Worm (Caenorhabditis elegans) whole organism, L4/young adult: ENCODE results near the gene Y113G7A.22.

ENCODE experiments used
- W03F9.2 ChIP-seq: fragments of 150-350 bp; optimal IDR thresholded peaks from 2 replicates; lab custom pipeline; 2014; ENCODE audit warnings: missing biosample characterization, missing genetic modification characterization
- dao-5 ChIP-seq: sonication (generic microtip); optimal IDR thresholded peaks from 2 replicates; lab custom pipeline; 2016; ENCODE audit warnings: missing genotype, missing genetic modification characterization, moderate library complexity, missing compliant biosample characterization
- him-1 ChIP-seq: sonication (generic microtip); optimal IDR thresholded peaks from 2 replicates; lab custom pipeline; 2016; ENCODE audit warnings: missing genotype, missing genetic modification reagents, missing genetic modification characterization, missing compliant biosample characterization

Y113G7A.22 gene

DNA sequence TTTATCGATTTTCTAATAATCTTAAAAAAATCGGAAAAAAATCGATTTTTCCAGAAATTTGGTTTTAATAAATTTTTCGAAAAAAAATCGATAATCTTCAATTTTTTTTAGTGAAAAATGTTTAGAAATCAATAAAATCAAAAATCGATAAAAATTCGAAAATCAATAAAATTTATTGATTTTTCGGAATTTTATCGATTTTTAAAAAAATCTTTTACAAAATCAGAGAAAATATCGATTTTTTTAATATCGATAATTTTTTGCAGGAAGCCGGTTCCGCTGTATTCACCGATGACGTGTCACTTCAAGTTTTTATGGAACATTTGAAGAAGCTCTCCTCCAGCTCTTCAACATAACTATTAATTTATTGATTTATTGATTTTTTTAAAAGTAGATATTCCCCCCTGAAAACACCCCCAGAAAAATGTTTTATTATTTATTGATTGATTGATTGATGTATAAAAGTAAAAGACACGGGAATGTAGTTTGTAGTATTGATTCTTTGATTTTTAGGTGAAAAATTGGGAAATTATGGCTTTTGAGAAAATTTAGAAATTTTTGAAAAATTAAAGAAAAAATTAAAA lies 29.8 kb downstream of the Y113G7A.22 start:
- TF ChIP-seq W03F9.2 (tag; lab: Kevin White, UChicago) (no peak), him-1 (tag; lab: Kevin White, UChicago) (no peak), dao-5 (no peak)

DNA sequence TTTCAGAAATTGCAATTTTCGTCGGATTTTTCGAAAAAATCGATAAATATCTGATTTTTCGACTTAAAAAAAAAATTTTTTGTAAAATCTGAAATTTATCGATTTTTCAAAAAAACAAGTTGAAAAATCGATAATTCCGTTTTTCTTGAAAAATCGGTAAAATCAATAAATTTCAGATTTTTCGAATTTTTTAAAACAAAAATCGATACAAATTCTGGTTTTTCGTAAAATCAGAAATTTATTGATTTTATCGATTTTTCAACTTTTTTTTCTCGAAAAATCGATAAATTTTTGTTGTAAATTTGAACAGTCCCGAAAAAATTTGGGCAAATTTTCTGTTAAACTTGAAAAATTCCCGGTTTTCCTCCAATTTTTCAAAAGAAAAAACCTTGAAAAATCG lies 30.7 kb downstream of the Y113G7A.22 start:
- TF ChIP-seq him-1 (tag; lab: Kevin White, UChicago): no peak
- no peak for TF ChIP-seq W03F9.2 (tag; lab: Kevin White, UChicago)
- TF ChIP-seq dao-5: no peak

DNA sequence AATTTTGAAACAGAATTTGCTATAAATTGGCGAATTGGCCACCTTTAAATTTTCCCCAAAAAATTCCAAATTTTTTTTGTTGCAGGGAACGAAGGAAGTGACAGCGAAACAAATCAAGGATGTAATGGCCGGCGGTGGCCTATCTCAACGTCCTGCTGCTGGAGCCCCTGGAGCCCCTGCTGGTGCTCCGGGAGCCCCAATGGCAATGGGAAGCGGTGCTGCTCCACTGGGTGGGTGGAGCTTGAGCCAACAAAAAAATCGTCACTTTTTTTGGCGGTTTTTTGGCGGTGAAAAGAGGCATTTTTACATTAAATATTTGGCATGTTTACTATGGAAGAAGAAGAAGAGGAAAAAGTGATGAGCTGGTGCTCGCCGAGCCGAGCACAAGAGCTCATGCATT lies 38.0 kb downstream of the Y113G7A.22 start:
- no peak for TF ChIP-seq him-1 (tag; lab: Kevin White, UChicago)
- no peak for TF ChIP-seq dao-5
- no peak for TF ChIP-seq W03F9.2 (tag; lab: Kevin White, UChicago)

DNA sequence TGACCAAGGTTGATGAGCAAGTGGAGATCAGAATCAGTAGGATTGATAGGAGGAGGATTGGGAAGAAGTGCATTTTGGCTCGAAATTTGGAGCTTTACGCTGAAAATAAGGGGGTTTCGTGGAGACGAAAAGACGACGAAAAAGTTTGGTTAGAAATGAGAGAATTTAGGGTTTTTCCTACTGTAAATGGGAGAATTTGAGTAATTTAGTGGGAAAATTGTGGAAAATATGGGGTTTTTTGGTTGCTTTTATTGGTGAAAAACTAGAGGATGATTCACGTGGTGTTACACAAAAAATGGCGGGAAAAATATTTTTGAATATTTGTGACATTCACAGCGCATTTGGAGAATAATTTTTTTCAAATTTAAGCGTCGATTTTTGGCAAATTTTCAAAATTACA lies 40.2 kb downstream of the Y113G7A.22 start, which contains the start of gene nlp-69:
nlp-69 (minus strand) TSS at position 101 of the 400 bp plus-strand sequence.
- TF ChIP-seq him-1 (tag; lab: Kevin White, UChicago) (no peak), W03F9.2 (tag; lab: Kevin White, UChicago) (no peak), dao-5 (no peak)

DNA sequence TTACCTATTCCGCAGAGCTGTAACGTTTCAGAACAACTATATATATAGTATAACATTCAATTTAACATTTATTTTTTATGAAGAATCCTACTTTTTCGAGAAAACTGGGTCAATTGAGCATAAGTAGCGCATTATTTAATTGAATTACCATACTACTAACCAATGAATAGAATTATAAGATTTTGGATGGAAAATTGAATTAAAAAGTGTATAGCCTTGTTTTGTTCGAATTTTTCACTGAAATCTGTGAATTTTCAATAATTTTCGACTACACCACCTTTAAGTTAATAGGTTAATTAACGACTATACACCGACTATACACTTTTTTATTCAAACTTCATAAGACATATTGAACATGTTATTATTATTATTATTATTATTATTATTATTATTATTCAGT lies 41.2 kb downstream of the Y113G7A.22 start:
- TF ChIP-seq W03F9.2 (tag; lab: Kevin White, UChicago): no peak
- TF ChIP-seq dao-5: no peak
- TF ChIP-seq him-1 (tag; lab: Kevin White, UChicago): no peak

DNA sequence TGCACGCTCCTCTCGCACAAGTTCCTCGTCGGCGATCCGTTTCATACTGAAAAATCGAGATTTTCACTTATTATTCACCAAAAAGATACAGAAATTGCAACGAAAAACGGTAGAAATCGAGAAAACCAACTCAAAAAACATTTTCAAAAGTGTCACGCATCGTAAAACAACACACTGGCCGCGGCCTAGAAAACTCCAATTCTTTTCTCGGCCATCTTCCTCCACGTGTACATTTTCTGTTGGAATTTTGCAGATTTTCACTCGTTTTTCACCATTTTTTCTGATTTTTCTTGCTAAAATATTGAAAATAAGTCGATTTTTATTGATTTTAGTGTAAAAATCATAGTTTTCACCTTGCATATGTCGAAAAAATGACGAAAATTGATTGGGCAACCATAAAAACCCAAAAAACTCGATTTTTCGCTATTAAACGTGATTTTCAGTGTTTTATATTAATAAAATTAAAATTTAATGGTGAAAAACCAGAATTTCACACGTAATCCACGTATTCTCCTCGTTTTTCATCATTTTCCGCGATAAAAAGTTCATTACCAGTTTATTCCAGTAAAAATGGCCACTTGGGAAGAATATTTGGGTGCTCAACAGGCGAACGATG lies 44.3 kb downstream of the Y113G7A.22 start, which contains the start of the genes dcs-1 and sec-23:
dcs-1 (minus strand) TSS at position 46 of the 616 bp plus-strand sequence.
sec-23 (plus strand) TSS at position 566 of the 616 bp plus-strand sequence.
- TF ChIP-seq W03F9.2 (tag; lab: Kevin White, UChicago) (peak; percentile 17), him-1 (tag; lab: Kevin White, UChicago) (no peak)

DNA sequence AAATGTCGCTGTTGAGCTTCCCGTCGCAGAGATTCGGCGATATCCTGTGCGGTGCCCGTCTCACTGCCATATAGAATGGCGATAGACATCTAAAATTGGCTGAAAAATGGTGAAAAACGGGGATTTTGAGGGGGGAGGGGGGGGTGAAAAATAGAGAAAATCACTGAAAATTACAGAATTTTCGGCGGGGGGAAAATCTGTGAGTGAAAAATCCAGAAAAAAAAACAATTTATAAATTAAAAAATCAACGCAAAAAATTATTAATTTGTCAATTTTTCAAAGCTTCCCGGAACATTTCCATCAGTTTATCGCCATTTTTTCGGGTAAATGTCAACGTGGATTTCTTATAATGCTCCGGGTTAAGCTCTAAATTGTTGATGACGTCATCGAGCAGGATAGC lies 47.5 kb downstream of the Y113G7A.22 start, which contains the start of gene fre-1:
fre-1 (minus strand) TSS at position 101 of the 400 bp plus-strand sequence.
- TF ChIP-seq dao-5: no peak
- TF ChIP-seq him-1 (tag; lab: Kevin White, UChicago): no peak
- TF ChIP-seq W03F9.2 (tag; lab: Kevin White, UChicago): no peak
